Worm (Caenorhabditis elegans) whole organism, L4 larva: Measurements from ENCODE around the gene ZK354.9.

Experiments
- F10B5.3 ChIP-seq: sonication (generic microtip); optimal IDR thresholded peaks from 2 replicates; lab custom pipeline; 2016; ENCODE audit warnings: mild to moderate bottlenecking, missing genetic modification characterization, missing compliant biosample characterization
- ceh-44 ChIP-seq: fragments of 200-800 bp; sonication (Bioruptor generic); IDR thresholded peaks from 2 replicates; pipeline ENCODE4 v1.3.6; 2022; ENCODE audit warnings: missing genetic modification reagents, missing genetic modification characterization, missing compliant biosample characterization
- pha-4 ChIP-seq, 2 experiments: fragments of 150-350 bp in 1 of 2; fragments of 200-800 bp in 1 of 2; sonication (Bioruptor generic) in 1 of 2; IDR thresholded peaks in 1 of 2; optimal IDR thresholded peaks in 1 of 2; 2 replicates each; pipeline versions ENCODE4 v1.3.6 to Lab custom; 2014 to 2022; ENCODE audit warnings: missing genetic modification characterization in 2 of 2, missing genetic modification reagents in 2 of 2, missing biosample characterization in 1 of 2, missing compliant biosample characterization in 1 of 2
- unc-39 ChIP-seq: sonication (generic microtip); optimal IDR thresholded peaks from 2 replicates; lab custom pipeline; 2017; ENCODE audit warnings: missing biosample characterization, missing genetic modification characterization
- zag-1 ChIP-seq: fragments of 150-350 bp; optimal IDR thresholded peaks from 2 replicates; lab custom pipeline; 2014; ENCODE audit warnings: missing biosample characterization, missing genetic modification characterization

ce11 chrIV:5354564-5354963 is 46.6 kb upstream of the ZK354.9 start:
- TF ChIP-seq F10B5.3 (tag; lab: Kevin White, UChicago) (no peak), pha-4 (GFP tag; IDR thresholded peaks at IDR 0.05; lab: Robert Waterston, UW) (no peak), pha-4 (tag; optimal IDR thresholded peaks at IDR 0.05; lab: Kevin White, UChicago) (no peak), unc-39 (tag; lab: Kevin White, UChicago) (no peak), zag-1 (tag; lab: Kevin White, UChicago) (no peak), ceh-44 (no peak)
